Worm (Caenorhabditis elegans): Measurements from ENCODE around the gene che-7.
A peak's percentile ranks its signal among the peaks of the same experiment; 100 is the strongest.

ce11 chrV:8013901-8014388, 44.9 kb upstream of the che-7 start, which contains the start of gene Y97E10AR.6:
- TF ChIP-seq ZK546.5 (tag; optimal IDR thresholded peaks at IDR 0.05) (no peak), lsy-12 (tag; optimal IDR thresholded peaks at IDR 0.05) (no peak), elt-3 (tag; optimal IDR thresholded peaks at IDR 0.05) (no peak), nhr-76 (tag; optimal IDR thresholded peaks at IDR 0.05) (no peak), nhr-11 (tag; optimal IDR thresholded peaks at IDR 0.05) (no peak), nhr-25 (tag; optimal IDR thresholded peaks at IDR 0.05) (no peak), tbx-2 (tag; optimal IDR thresholded peaks at IDR 0.05) (no peak), nhr-237 (tag; optimal IDR thresholded peaks at IDR 0.05) (no peak), snpc-4 (tag; optimal IDR thresholded peaks at IDR 0.05) (peak; percentile 61)
